Worm (Caenorhabditis elegans) whole organism, L4/young adult: ENCODE results near the gene wht-5.

Experiments used
- W03F9.2 ChIP-seq: fragments of 150-350 bp; optimal IDR thresholded peaks from 2 replicates; lab custom pipeline; 2014; ENCODE audit warnings: missing biosample characterization, missing genetic modification characterization
- dao-5 ChIP-seq: sonication (generic microtip); optimal IDR thresholded peaks from 2 replicates; lab custom pipeline; 2016; ENCODE audit warnings: missing genotype, missing genetic modification characterization, moderate library complexity, missing compliant biosample characterization
- him-1 ChIP-seq: sonication (generic microtip); optimal IDR thresholded peaks from 2 replicates; lab custom pipeline; 2016; ENCODE audit warnings: missing genotype, missing genetic modification reagents, missing genetic modification characterization, missing compliant biosample characterization

wht-5 gene

ce11 chrIV:12379784-12380183 lies 42.4 kb downstream of the wht-5 start, which contains the start of gene thn-1:
TSS of gene thn-1 (plus strand) at chrIV:12380084.
- no peak for TF ChIP-seq W03F9.2 (tag; lab: Kevin White, UChicago)
- no peak for TF ChIP-seq him-1 (tag; lab: Kevin White, UChicago)
- TF ChIP-seq dao-5 (tag; lab: Kevin White, UChicago) = no peak

ce11 chrIV:12382864-12383263 lies 45.5 kb downstream of the wht-5 start, which contains the start of gene thn-2:
TSS of gene thn-2 (plus strand) at chrIV:12383170.
- no peak for TF ChIP-seq W03F9.2 (tag; lab: Kevin White, UChicago)
- no peak for TF ChIP-seq him-1 (tag; lab: Kevin White, UChicago)
- no peak for TF ChIP-seq dao-5 (tag; lab: Kevin White, UChicago)

ce11 chrIV:12385061-12385460 lies 47.7 kb downstream of the wht-5 start, which contains the start of gene F28D1.6:
TSS of gene F28D1.6 (minus strand) at chrIV:12385161.
- no peak for TF ChIP-seq dao-5 (tag; lab: Kevin White, UChicago)
- TF ChIP-seq him-1 (tag; lab: Kevin White, UChicago) = no peak
- TF ChIP-seq W03F9.2 (tag; lab: Kevin White, UChicago) = no peak

- TF ChIP-seq W03F9.2 (tag; lab: Kevin White, UChicago) = no peak
- no peak for TF ChIP-seq dao-5 (tag; lab: Kevin White, UChicago)
Measured at ce11 chrIV:12389951-12390350, 52.6 kb downstream of the wht-5 start, which contains the start of gene spe-45. TSS of gene spe-45 (minus strand) at chrIV:12390095.
